Fruit fly (Drosophila melanogaster): ENCODE measurements around the gene D1.
A peak's percentile ranks its signal among the peaks of the same experiment; 100 is the strongest.

D1 gene

dm6 chr3R:9250868-9251267 is 10.4 kb upstream of the D1 start (continued):
- TF ChIP-seq CG15336 (GFP tag; IDR thresholded peaks at IDR 0.05) (peak; percentile 91), Gug (GFP tag; IDR thresholded peaks at IDR 0.05) (peak; percentile 76), Eip75B (GFP tag; optimal IDR thresholded peaks at IDR 0.05) (peak; percentile 89), dac (GFP tag; optimal IDR thresholded peaks at IDR 0.05) (peak; percentile 79), vri (GFP tag; optimal IDR thresholded peaks at IDR 0.05) (no peak), ss (GFP tag; optimal IDR thresholded peaks at IDR 0.05) (peak; percentile 44 to 47), CG32006 (GFP tag; optimal IDR thresholded peaks at IDR 0.05) (peak; percentile 92), CG11294 (GFP tag; IDR thresholded peaks at IDR 0.05) (peak; percentile 76), acj6 (GFP tag; optimal IDR thresholded peaks at IDR 0.05) (peak; percentile 88), Met (GFP tag; optimal IDR thresholded peaks at IDR 0.05) (peak; percentile 95), Hr4 (GFP tag; optimal IDR thresholded peaks at IDR 0.05) (peak; percentile 92), CG10631 (GFP tag; optimal IDR thresholded peaks at IDR 0.05) (peak; percentile 88), CG7368 (GFP tag; optimal IDR thresholded peaks at IDR 0.05) (peak; percentile 72), salr (GFP tag; optimal IDR thresholded peaks at IDR 0.05) (peak; percentile 51 to 73), CG11902 (GFP tag; optimal IDR thresholded peaks at IDR 0.05) (peak; percentile 70), CG4318 (GFP tag; optimal IDR thresholded peaks at IDR 0.05) (peak; percentile 82), Eip93F (GFP tag; optimal IDR thresholded peaks at IDR 0.05) (peak; percentile 84), Eip78C (GFP tag) (peak; percentile 96), CG6163 (GFP tag; IDR thresholded peaks at IDR 0.05) (peak; percentile 93), pdm3 (GFP tag; optimal IDR thresholded peaks at IDR 0.05) (peak; percentile 87), CG34406 (GFP tag; optimal IDR thresholded peaks at IDR 0.05) (peak; percentile 82), Sox102F (GFP tag; optimal IDR thresholded peaks at IDR 0.05) (peak; percentile 92), Lpt (GFP tag; optimal IDR thresholded peaks at IDR 0.05) (peak; percentile 87), CG8119 (GFP tag; IDR thresholded peaks at IDR 0.05) (peak; percentile 91), fd59A (GFP tag; optimal IDR thresholded peaks at IDR 0.05) (no peak), CG31627 (GFP tag; optimal IDR thresholded peaks at IDR 0.05) (peak; percentile 94), CG11762 (GFP tag; optimal IDR thresholded peaks at IDR 0.05; ENCODE audit: insufficient read depth) (peak; percentile 71), net (GFP tag; optimal IDR thresholded peaks at IDR 0.05) (peak; percentile 84), Hr39 (GFP tag; optimal IDR thresholded peaks at IDR 0.05) (peak; percentile 94), eg (GFP tag; IDR thresholded peaks at IDR 0.05) (peak; percentile 93; the same call in 2 of the 3 replicates), fd85E (GFP tag; optimal IDR thresholded peaks at IDR 0.05) (peak; percentile 26), topi (GFP tag; optimal IDR thresholded peaks at IDR 0.05) (peak; percentile 93), CG3919 (GFP tag; optimal IDR thresholded peaks at IDR 0.05) (peak; percentile 91), lz (GFP tag; optimal IDR thresholded peaks at IDR 0.05) (peak; percentile 92), achi (GFP tag; optimal IDR thresholded peaks at IDR 0.05) (peak; percentile 88)

- TF ChIP-seq lz (GFP tag; optimal IDR thresholded peaks at IDR 0.05) (no peak), Eip78C (GFP tag) (peak; percentile 35), CG1621 (tag; optimal IDR thresholded peaks at IDR 0.05) (no peak), Blimp-1 (GFP tag; optimal IDR thresholded peaks at IDR 0.05) (peak; percentile 85), Hr38 (GFP tag; optimal IDR thresholded peaks at IDR 0.05) (no peak), Eip75B (GFP tag; optimal IDR thresholded peaks at IDR 0.05) (no peak)
These were observed 9.2 kb upstream of the D1 start for dm6 chr3R:9249736-9250044.

- peak; percentile 49 for TF ChIP-seq topi (GFP tag; optimal IDR thresholded peaks at IDR 0.05)
- TF ChIP-seq CG11762 (GFP tag; optimal IDR thresholded peaks at IDR 0.05; ENCODE audit: insufficient read depth), result no peak
- peak; percentile 41 for TF ChIP-seq pdm3 (GFP tag; optimal IDR thresholded peaks at IDR 0.05)
- TF ChIP-seq CG11902 (GFP tag; optimal IDR thresholded peaks at IDR 0.05), result no peak
- no peak for TF ChIP-seq CG7368 (GFP tag; optimal IDR thresholded peaks at IDR 0.05)
- peak; percentile 62 for TF ChIP-seq esn (GFP tag; optimal IDR thresholded peaks at IDR 0.05)
- no peak for TF ChIP-seq CG6163 (GFP tag; IDR thresholded peaks at IDR 0.05)
- no peak for TF ChIP-seq CG10631 (GFP tag; optimal IDR thresholded peaks at IDR 0.05)
- TF ChIP-seq Sox102F (GFP tag; optimal IDR thresholded peaks at IDR 0.05), result peak; percentile 56
- TF ChIP-seq CG1621 (tag; optimal IDR thresholded peaks at IDR 0.05), result no peak
- TF ChIP-seq Met (GFP tag; optimal IDR thresholded peaks at IDR 0.05), result peak; percentile 72
- TF ChIP-seq Blimp-1 (GFP tag; optimal IDR thresholded peaks at IDR 0.05), result no peak
- TF ChIP-seq cyc (GFP tag; optimal IDR thresholded peaks at IDR 0.05), result peak; percentile 30
- TF ChIP-seq CG6276 (GFP tag; optimal IDR thresholded peaks at IDR 0.05), result no peak
- TF ChIP-seq CG3032 (tag; optimal IDR thresholded peaks at IDR 0.05), result peak; percentile 38
- TF ChIP-seq dac (GFP tag; optimal IDR thresholded peaks at IDR 0.05), result no peak
- TF ChIP-seq Gug (GFP tag; IDR thresholded peaks at IDR 0.05), result no peak
- peak; percentile 35 for TF ChIP-seq Lpt (GFP tag; optimal IDR thresholded peaks at IDR 0.05)
- peak in 1 of 2 experiments; percentile 34 for TF ChIP-seq ss (GFP tag; optimal IDR thresholded peaks at IDR 0.05)
- peak; percentile 14 for TF ChIP-seq CG6854 (GFP tag; optimal IDR thresholded peaks at IDR 0.05)
- TF ChIP-seq CG8632 (GFP tag; optimal IDR thresholded peaks at IDR 0.05), result no peak
- TF ChIP-seq CG6792 (GFP tag; optimal IDR thresholded peaks at IDR 0.05), result no peak
- TF ChIP-seq acj6 (GFP tag; optimal IDR thresholded peaks at IDR 0.05), result peak; percentile 33
- TF ChIP-seq fd85E (GFP tag; optimal IDR thresholded peaks at IDR 0.05), result no peak
- peak; percentile 4 for TF ChIP-seq CG34406 (GFP tag; optimal IDR thresholded peaks at IDR 0.05)
- no peak for TF ChIP-seq vri (GFP tag; optimal IDR thresholded peaks at IDR 0.05)
- no peak for TF ChIP-seq CG4318 (GFP tag; optimal IDR thresholded peaks at IDR 0.05)
- peak; percentile 26 for TF ChIP-seq lz (GFP tag; optimal IDR thresholded peaks at IDR 0.05)
These were observed 8.7 kb upstream of the D1 start for dm6 chr3R:9249025-9249735.
